Worm (Caenorhabditis elegans) whole organism, L1 larva: ENCODE results near the gene lin-48.

Experiments
- ceh-82 ChIP-seq, 3 experiments: fragments of 150-350 bp in 1 of 3; sonication (generic microtip) in 2 of 3; optimal IDR thresholded peaks; 2 replicates each; lab custom pipeline; 2014 to 2017; ENCODE audit warnings: missing biosample characterization in 3 of 3, missing genetic modification characterization in 3 of 3
- ceh-88 ChIP-seq: fragments of 200-800 bp; sonication (Bioruptor generic); IDR thresholded peaks from 2 replicates; pipeline ENCODE4 v1.3.6; 2022; ENCODE audit warnings: missing genetic modification characterization, missing compliant biosample characterization
- ceh-90 ChIP-seq: sonication (generic microtip); optimal IDR thresholded peaks from 2 replicates; lab custom pipeline; 2016; ENCODE audit warnings: missing genetic modification characterization, missing compliant biosample characterization
- nhr-85 ChIP-seq: sonication (generic microtip); peaks from one replicate; lab custom pipeline; 2016; ENCODE audit warnings: missing genetic modification characterization, inconsistent platforms, missing compliant biosample characterization
- unc-86 ChIP-seq: sonication (generic microtip); optimal IDR thresholded peaks from 2 replicates; lab custom pipeline; 2016; ENCODE audit warnings: missing genetic modification characterization, missing compliant biosample characterization

Gene lin-48

DNA sequence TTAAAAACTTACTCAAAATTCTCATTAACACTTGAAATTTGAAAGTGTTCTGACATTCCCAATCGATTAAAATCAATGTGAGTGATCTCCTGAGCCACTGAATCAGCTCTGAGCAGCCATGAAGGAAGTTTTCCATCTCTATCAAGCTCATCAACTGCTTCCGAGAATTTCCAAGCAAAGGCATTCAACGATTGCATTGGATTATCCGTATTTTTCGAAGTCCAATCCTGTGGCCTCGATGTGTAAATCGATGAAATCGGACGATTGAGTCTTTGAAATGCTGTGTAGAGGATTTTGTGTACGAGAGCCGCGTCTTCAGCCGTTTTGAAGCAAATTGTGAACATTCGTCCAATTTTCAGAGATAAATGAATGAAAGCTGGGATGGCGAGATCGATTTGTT lies 50.7 kb downstream of the lin-48 start:
- no peak for TF ChIP-seq ceh-90 (tag; lab: Kevin White, UChicago)
- peak; percentile 45 for TF ChIP-seq nhr-85 (tag; lab: Kevin White, UChicago)
- no peak for TF ChIP-seq unc-86 (tag; lab: Kevin White, UChicago)
- TF ChIP-seq ceh-88 (GFP tag; lab: Robert Waterston, UW) = no peak
- TF ChIP-seq ceh-82 (tag; optimal IDR thresholded peaks at IDR 0.05; lab: Kevin White, UChicago) = no peak
